Fruit fly (Drosophila melanogaster) whole organism, adult: ENCODE results near the gene glec.
A peak's percentile ranks its signal among the peaks of the same experiment; 100 is the strongest.

Source experiments
- CG11617 ChIP-seq: fragments of 200-800 bp; sonication (Bioruptor generic); optimal IDR thresholded peaks from 2 replicates; lab custom pipeline; 2017; ENCODE audit warnings: mild to moderate bottlenecking, missing biosample characterization, missing genetic modification reagents, missing genetic modification characterization
- CG12768 ChIP-seq: fragments of 200-800 bp; sonication (Bioruptor generic); optimal IDR thresholded peaks from 2 replicates; lab custom pipeline; 2017; ENCODE audit warnings: missing biosample characterization, missing genetic modification characterization, mild to moderate bottlenecking, moderate library complexity, missing genetic modification reagents
- CG14711 ChIP-seq: fragments of 200-800 bp; sonication (Bioruptor generic); optimal IDR thresholded peaks from 2 replicates; lab custom pipeline; 2018; ENCODE audit warnings: missing biosample characterization, mild to moderate bottlenecking, missing genetic modification characterization, moderate library complexity
- CG1620 ChIP-seq: fragments of 200-800 bp; sonication (Bioruptor generic); optimal IDR thresholded peaks from 2 replicates; lab custom pipeline; 2016; ENCODE audit warnings: missing biosample characterization, missing genetic modification characterization
- CG33017 ChIP-seq: fragments of 200-800 bp; sonication (Bioruptor generic); optimal IDR thresholded peaks from 2 replicates; lab custom pipeline; 2018; ENCODE audit warnings: missing biosample characterization, mild to moderate bottlenecking, missing genetic modification characterization, moderate library complexity
- CG5204 ChIP-seq: fragments of 200-800 bp; sonication (Bioruptor generic); optimal IDR thresholded peaks from 2 replicates; lab custom pipeline; 2016; ENCODE audit warnings: missing biosample characterization, missing genetic modification characterization
- CG7045 ChIP-seq: fragments of 200-800 bp; sonication (Bioruptor generic); optimal IDR thresholded peaks from 2 replicates; lab custom pipeline; 2017; ENCODE audit warnings: missing biosample characterization, mild to moderate bottlenecking, missing genetic modification characterization
- CG7101 ChIP-seq: fragments of 200-800 bp; sonication (Bioruptor generic); optimal IDR thresholded peaks from 2 replicates; lab custom pipeline; 2018; ENCODE audit warnings: missing biosample characterization, mild to moderate bottlenecking, missing genetic modification characterization, moderate library complexity
- Clk ChIP-seq: fragments of 200-800 bp; sonication (Bioruptor generic); optimal IDR thresholded peaks from 2 replicates; lab custom pipeline; 2017; ENCODE audit warnings: missing biosample characterization, missing genetic modification characterization
- Crg-1 ChIP-seq: fragments of 200-800 bp; sonication (Bioruptor generic); optimal IDR thresholded peaks from 2 replicates; lab custom pipeline; 2016; ENCODE audit warnings: missing biosample characterization, missing genetic modification characterization
- Hr96 ChIP-seq: fragments of 200-800 bp; sonication (Bioruptor generic); optimal IDR thresholded peaks from 2 replicates; lab custom pipeline; 2016; ENCODE audit warnings: missing biosample characterization, missing genetic modification characterization
- Mnt ChIP-seq: fragments of 200-800 bp; sonication (Bioruptor generic); optimal IDR thresholded peaks from 2 replicates; lab custom pipeline; 2016; ENCODE audit warnings: missing biosample characterization, mild to moderate bottlenecking, missing genetic modification characterization
- bab1 ChIP-seq: fragments of 200-800 bp; sonication (Bioruptor generic); optimal IDR thresholded peaks from 3 replicates; lab custom pipeline; 2019; ENCODE audit warnings: missing biosample characterization, mild to moderate bottlenecking, missing genetic modification characterization, moderate library complexity
- cic ChIP-seq: fragments of 200-800 bp; sonication (Bioruptor generic); optimal IDR thresholded peaks from 2 replicates; lab custom pipeline; 2017; ENCODE audit warnings: missing biosample characterization, mild to moderate bottlenecking, missing genetic modification characterization, moderate library complexity
- cnc ChIP-seq, 2 experiments: fragments of >200 bp; optimal IDR thresholded peaks; 2 replicates each; lab custom pipeline; 2017
- kay ChIP-seq: fragments of 200-800 bp; sonication (Bioruptor generic); peaks from one replicate; lab custom pipeline; 2016; ENCODE audit warnings: missing biosample characterization, missing genetic modification characterization, borderline replicate concordance
- ovo ChIP-seq: fragments of 200-800 bp; sonication (Bioruptor generic); optimal IDR thresholded peaks from 2 replicates; lab custom pipeline; 2016; ENCODE audit warnings: missing biosample characterization, missing genetic modification characterization
- pad ChIP-seq: fragments of 200-800 bp; sonication (Bioruptor generic); optimal IDR thresholded peaks from 3 replicates; lab custom pipeline; 2017; ENCODE audit warnings: missing biosample characterization, missing genetic modification characterization, mild to moderate bottlenecking, moderate library complexity, missing genetic modification reagents
- tj ChIP-seq: fragments of 200-800 bp; sonication (Bioruptor generic); optimal IDR thresholded peaks from 3 replicates; lab custom pipeline; 2017; ENCODE audit warnings: missing biosample characterization, mild to moderate bottlenecking, missing genetic modification characterization, moderate library complexity
- toe ChIP-seq: fragments of 200-800 bp; sonication (Bioruptor generic); optimal IDR thresholded peaks from 2 replicates; lab custom pipeline; 2016; ENCODE audit warnings: missing biosample characterization, missing genetic modification characterization

glec gene

dm6 chr3R:21852579-21853233 is 3.4 kb downstream of the glec start:
- peak; percentile 13 for TF ChIP-seq CG7101 (tag; lab: Kevin White, UChicago)
- no peak for TF ChIP-seq CG12768
- TF ChIP-seq CG7045 (GFP tag; lab: Kevin White, UChicago) = no peak
- TF ChIP-seq bab1 (GFP tag; lab: Kevin White, UChicago) = peak; percentile 41
- TF ChIP-seq ovo (GFP tag; lab: Kevin White, UChicago) = peak; percentile 88
- no peak for TF ChIP-seq Hr96 (GFP tag; lab: Kevin White, UChicago)
- peak; percentile 41 for TF ChIP-seq CG14711 (tag; lab: Kevin White, UChicago)
- TF ChIP-seq kay (GFP tag; lab: Kevin White, UChicago) = no peak
- TF ChIP-seq CG1620 (GFP tag; lab: Kevin White, UChicago) = no peak
- TF ChIP-seq cic (GFP tag; lab: Kevin White, UChicago) = no peak
- TF ChIP-seq CG5204 (GFP tag; lab: Kevin White, UChicago) = no peak
- TF ChIP-seq pad (GFP tag; lab: Kevin White, UChicago) = peak; percentile 71
- TF ChIP-seq CG33017 (tag; lab: Kevin White, UChicago) = no peak
- TF ChIP-seq toe (GFP tag; lab: Kevin White, UChicago) = no peak
- no peak for TF ChIP-seq cnc (optimal IDR thresholded peaks at IDR 0.05; lab: Kevin White, UChicago)
- no peak for TF ChIP-seq Crg-1
- TF ChIP-seq Clk (GFP tag; lab: Kevin White, UChicago) = no peak
- TF ChIP-seq Mnt (GFP tag; lab: Kevin White, UChicago) = no peak
- TF ChIP-seq CG11617 (GFP tag; lab: Kevin White, UChicago) = no peak
- no peak for TF ChIP-seq tj (GFP tag; lab: Kevin White, UChicago)

- TF ChIP-seq cnc (optimal IDR thresholded peaks at IDR 0.05; lab: Kevin White, UChicago) (no peak), Hr96 (GFP tag; lab: Kevin White, UChicago) (peak; percentile 6), pad (GFP tag; lab: Kevin White, UChicago) (no peak), bab1 (GFP tag; lab: Kevin White, UChicago) (peak; percentile 27), kay (GFP tag; lab: Kevin White, UChicago) (peak; percentile 86), ovo (GFP tag; lab: Kevin White, UChicago) (no peak), CG5204 (GFP tag; lab: Kevin White, UChicago) (peak; percentile 32), cic (GFP tag; lab: Kevin White, UChicago) (peak; percentile 69), tj (GFP tag; lab: Kevin White, UChicago) (peak; percentile 69), CG11617 (GFP tag; lab: Kevin White, UChicago) (no peak), CG1620 (GFP tag; lab: Kevin White, UChicago) (no peak), Mnt (GFP tag; lab: Kevin White, UChicago) (peak; percentile 3), CG7101 (tag; lab: Kevin White, UChicago) (no peak), CG7045 (GFP tag; lab: Kevin White, UChicago) (no peak), CG33017 (tag; lab: Kevin White, UChicago) (peak; percentile 32), Crg-1 (no peak), CG14711 (tag; lab: Kevin White, UChicago) (no peak), toe (GFP tag; lab: Kevin White, UChicago) (peak; percentile 7), Clk (GFP tag; lab: Kevin White, UChicago) (no peak), CG12768 (peak; percentile 28)
These were observed 4.2 kb downstream of the glec start for dm6 chr3R:21851592-21852578.

dm6 chr3R:21849988-21850460 is 6.0 kb downstream of the glec start:
- peak; percentile 54 for TF ChIP-seq CG11617 (GFP tag; lab: Kevin White, UChicago)
- TF ChIP-seq cic (GFP tag; lab: Kevin White, UChicago) = peak; percentile 60
- TF ChIP-seq Crg-1 = no peak
- no peak for TF ChIP-seq bab1 (GFP tag; lab: Kevin White, UChicago)
- TF ChIP-seq kay (GFP tag; lab: Kevin White, UChicago) = no peak
- no peak for TF ChIP-seq toe (GFP tag; lab: Kevin White, UChicago)
- TF ChIP-seq CG7045 (GFP tag; lab: Kevin White, UChicago) = peak; percentile 23
- TF ChIP-seq tj (GFP tag; lab: Kevin White, UChicago) = peak; percentile 32
- no peak for TF ChIP-seq Mnt (GFP tag; lab: Kevin White, UChicago)
- TF ChIP-seq Hr96 (GFP tag; lab: Kevin White, UChicago) = peak; percentile 38
- TF ChIP-seq CG12768 = no peak
- TF ChIP-seq CG7101 (tag; lab: Kevin White, UChicago) = peak; percentile 23
- no peak for TF ChIP-seq Clk (GFP tag; lab: Kevin White, UChicago)
- no peak for TF ChIP-seq CG14711 (tag; lab: Kevin White, UChicago)
- TF ChIP-seq CG5204 (GFP tag; lab: Kevin White, UChicago) = peak; percentile 61
- peak; percentile 16 for TF ChIP-seq pad (GFP tag; lab: Kevin White, UChicago)
- TF ChIP-seq cnc (optimal IDR thresholded peaks at IDR 0.05; lab: Kevin White, UChicago) = peak; percentile 44 to 49

dm6 chr3R:21848987-21849442 is 7.1 kb downstream of the glec start:
- TF ChIP-seq CG7045 (GFP tag; lab: Kevin White, UChicago) (peak; percentile 95), kay (GFP tag; lab: Kevin White, UChicago) (peak; percentile 91), Crg-1 (peak; percentile 77), CG14711 (tag; lab: Kevin White, UChicago) (peak; percentile 72), ovo (GFP tag; lab: Kevin White, UChicago) (peak; percentile 21), Mnt (GFP tag; lab: Kevin White, UChicago) (peak; percentile 58), CG5204 (GFP tag; lab: Kevin White, UChicago) (peak; percentile 91), tj (GFP tag; lab: Kevin White, UChicago) (peak; percentile 76), Hr96 (GFP tag; lab: Kevin White, UChicago) (peak; percentile 92), cic (GFP tag; lab: Kevin White, UChicago) (peak; percentile 45), CG12768 (peak; percentile 89), bab1 (GFP tag; lab: Kevin White, UChicago) (peak; percentile 96), pad (GFP tag; lab: Kevin White, UChicago) (peak; percentile 86), toe (GFP tag; lab: Kevin White, UChicago) (peak; percentile 95), CG1620 (GFP tag; lab: Kevin White, UChicago) (peak; percentile 77), CG7101 (tag; lab: Kevin White, UChicago) (peak; percentile 84), Clk (GFP tag; lab: Kevin White, UChicago) (peak; percentile 82), CG33017 (tag; lab: Kevin White, UChicago) (peak; percentile 91), cnc (optimal IDR thresholded peaks at IDR 0.05; lab: Kevin White, UChicago) (no peak), CG11617 (GFP tag; lab: Kevin White, UChicago) (peak; percentile 95)
